Fruit fly (Drosophila melanogaster): ENCODE results near the gene RhoU.

The RhoU gene

dm6 chrX:10088023-10088913 is 1.9 kb downstream of the RhoU start (continued):
- TF ChIP-seq h (optimal IDR thresholded peaks at IDR 0.05) (no peak), kay (GFP tag; optimal IDR thresholded peaks at IDR 0.05) (no peak), dysf (GFP tag; IDR thresholded peaks at IDR 0.05) (peak; percentile 71), CkIIα-i1 (GFP tag; IDR thresholded peaks at IDR 0.05) (no peak), pum (GFP tag; optimal IDR thresholded peaks at IDR 0.05) (peak; percentile 8), mam (GFP tag; optimal IDR thresholded peaks at IDR 0.05) (peak; percentile 2), Dp (GFP tag; optimal IDR thresholded peaks at IDR 0.05) (no peak), CG16863 (GFP tag; optimal IDR thresholded peaks at IDR 0.05) (no peak), Lhr (GFP tag; optimal IDR thresholded peaks at IDR 0.05) (peak; percentile 30), CG4707 (GFP tag; optimal IDR thresholded peaks at IDR 0.05) (peak; percentile 94), Neu2 (GFP tag; optimal IDR thresholded peaks at IDR 0.05; ENCODE audit: borderline replicate concordance) (no peak), D (optimal IDR thresholded peaks at IDR 0.05) (no peak), D (GFP tag; optimal IDR thresholded peaks at IDR 0.05) (peak; percentile 48), CG2199 (GFP tag; IDR thresholded peaks at IDR 0.05) (no peak), prd (optimal IDR thresholded peaks at IDR 0.05) (no peak), prd (GFP tag; IDR thresholded peaks at IDR 0.05) (peak; percentile 89), CG14667 (GFP tag; IDR thresholded peaks at IDR 0.05) (0 out of 2 replicates have a peak, but pooled peaks have one; percentile 30), Xrp1 (GFP tag; IDR thresholded peaks at IDR 0.05) (peak; percentile 90), CG15601 (tag; optimal IDR thresholded peaks at IDR 0.05) (peak; percentile 32), rib (GFP tag; IDR thresholded peaks at IDR 0.05) (no peak), CG12942 (GFP tag; optimal IDR thresholded peaks at IDR 0.05) (peak; percentile 33), Nf-YA (GFP tag; IDR thresholded peaks at IDR 0.05) (peak; percentile 35; the same call in 1 of the 2 replicates), pzg (GFP tag; optimal IDR thresholded peaks at IDR 0.05) (no peak), Vsx1 (GFP tag; optimal IDR thresholded peaks at IDR 0.05) (peak; percentile 57), Deaf1 (tag; optimal IDR thresholded peaks at IDR 0.05) (no peak), CG7372 (GFP tag; IDR thresholded peaks at IDR 0.05) (no peak), CG9437 (GFP tag; optimal IDR thresholded peaks at IDR 0.05) (peak; percentile 5), esg (GFP tag; conservative IDR thresholded peaks at IDR 0.05) (peak; percentile 44), CG11456 (GFP tag; IDR thresholded peaks at IDR 0.05) (peak; percentile 42; the same call in 1 of the 3 replicates), ewg (GFP tag; optimal IDR thresholded peaks at IDR 0.05) (peak; percentile 27), bsh (GFP tag; optimal IDR thresholded peaks at IDR 0.05) (peak; percentile 36 to 75), CG16813 (GFP tag; IDR thresholded peaks at IDR 0.05; ENCODE audit: partially characterized antibody) (peak; percentile 29; the same call in 1 of the 3 replicates), cato (GFP tag; optimal IDR thresholded peaks at IDR 0.05; ENCODE audit: borderline replicate concordance) (no peak), fd96Cb (tag; optimal IDR thresholded peaks at IDR 0.05) (peak; percentile 62), Kr (GFP tag; optimal IDR thresholded peaks at IDR 0.05) (no peak), tap (tag; optimal IDR thresholded peaks at IDR 0.05) (no peak), en (GFP tag; optimal IDR thresholded peaks at IDR 0.05) (no peak), chm (GFP tag; IDR thresholded peaks at IDR 0.05) (peak; percentile 77), da (GFP tag; optimal IDR thresholded peaks at IDR 0.05) (no peak), Ssrp (tag; optimal IDR thresholded peaks at IDR 0.05) (peak; percentile 59), CG17912 (GFP tag; optimal IDR thresholded peaks at IDR 0.05) (no peak), Chrac-16 (GFP tag; optimal IDR thresholded peaks at IDR 0.05) (peak; percentile 71), D19B (GFP tag; optimal IDR thresholded peaks at IDR 0.05) (no peak), MBD-R2 (GFP tag; IDR thresholded peaks at IDR 0.05) (no peak; the same call in 1 of the 2 replicates), eve (GFP tag; optimal IDR thresholded peaks at IDR 0.05) (peak in 1 of 2 experiments; percentile 9), ash1 (GFP tag; optimal IDR thresholded peaks at IDR 0.05) (no peak), ac (GFP tag; optimal IDR thresholded peaks at IDR 0.05) (peak; percentile 79), ranshi (GFP tag; IDR thresholded peaks at IDR 0.05) (peak; percentile 74), sens (GFP tag) (peak; percentile 92), CoRest (tag; optimal IDR thresholded peaks at IDR 0.05) (peak; percentile 48)

All from whole organism, embryonic.